Worm (Caenorhabditis elegans) whole organism, L4/young adult: Measurements from ENCODE around the gene T06C12.11.

Experiments used
- W03F9.2 ChIP-seq: fragments of 150-350 bp; optimal IDR thresholded peaks from 2 replicates; lab custom pipeline; 2014; ENCODE audit warnings: missing biosample characterization, missing genetic modification characterization
- him-1 ChIP-seq: sonication (generic microtip); optimal IDR thresholded peaks from 2 replicates; lab custom pipeline; 2016; ENCODE audit warnings: missing genotype, missing genetic modification reagents, missing genetic modification characterization, missing compliant biosample characterization

- TF ChIP-seq him-1 (tag; lab: Kevin White, UChicago), result no peak
- no peak for TF ChIP-seq W03F9.2 (tag; lab: Kevin White, UChicago)
Observed at ce11 chrV:15872273-15872672, 20.5 kb upstream of the T06C12.11 start, which contains the start of gene str-56.
